Worm (Caenorhabditis elegans): ENCODE results near the gene dmsr-10.

DNA sequence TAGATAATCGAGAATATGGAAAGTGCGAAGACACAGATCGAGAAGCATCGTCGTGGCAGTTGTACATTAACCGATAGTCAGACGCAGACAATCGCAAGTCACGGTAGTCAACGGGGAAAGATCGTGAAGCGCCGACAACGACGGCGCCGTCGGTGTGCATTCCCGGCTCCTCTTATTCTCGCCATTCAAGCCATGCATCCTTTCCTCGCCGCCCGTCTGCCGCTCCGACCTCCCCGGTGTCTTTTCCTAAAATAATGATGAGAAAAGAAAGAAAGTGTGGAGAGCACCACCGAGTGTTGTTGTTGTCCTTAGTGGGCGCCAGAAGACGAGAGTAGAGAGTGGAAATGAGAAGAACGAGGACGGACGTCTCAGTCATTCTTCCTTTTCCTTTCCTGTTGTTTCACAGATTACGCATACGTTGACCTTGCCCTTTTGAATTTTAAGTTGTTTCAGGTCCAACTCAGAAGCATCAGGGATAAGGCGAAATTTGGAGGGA is 8.0 kb downstream of the dmsr-10 start, which contains the start of gene ZC404.1:
- TF ChIP-seq ces-1 (GFP tag; optimal IDR thresholded peaks at IDR 0.05) (no peak), mdl-1 (tag; optimal IDR thresholded peaks at IDR 0.05) (no peak), pqm-1 (tag; optimal IDR thresholded peaks at IDR 0.05) (no peak), nhr-28 (tag; optimal IDR thresholded peaks at IDR 0.05) (no peak), lsy-2 (tag; optimal IDR thresholded peaks at IDR 0.05) (peak in 1 of 2 experiments; percentile 22), nhr-77 (tag; optimal IDR thresholded peaks at IDR 0.05) (no peak)
